Worm (Caenorhabditis elegans): ENCODE measurements around the gene hlh-28.
A peak's percentile ranks its signal among the peaks of the same experiment; 100 is the strongest.

Gene hlh-28

ce11 chrX:17513507-17514113 lies 37.2 kb upstream of the hlh-28 start, which contains the start of gene nhr-1 (continued):
- TF ChIP-seq spr-1 (tag; optimal IDR thresholded peaks at IDR 0.05) (peak; percentile 44), mxl-2 (GFP tag; conservative IDR thresholded peaks at IDR 0.05) (no peak), ZK337.2 (GFP tag; IDR thresholded peaks at IDR 0.05) (no peak), unc-62 (GFP tag; optimal IDR thresholded peaks at IDR 0.05 in 1 of 2) (peak in 1 of 2 experiments; percentile 100), unc-62 (tag; optimal IDR thresholded peaks at IDR 0.05) (no peak), egl-43 (GFP tag; IDR thresholded peaks at IDR 0.05) (peak; percentile 75), ztf-7 (tag; optimal IDR thresholded peaks at IDR 0.05) (no peak), ceh-28 (tag; optimal IDR thresholded peaks at IDR 0.05) (peak; percentile 52), tra-1 (GFP tag; IDR thresholded peaks at IDR 0.05) (peak; percentile 88), mdt-29 (GFP tag; IDR thresholded peaks at IDR 0.05) (no peak), lin-13 (GFP tag; optimal IDR thresholded peaks at IDR 0.05) (peak; percentile 37), ceh-82 (tag; optimal IDR thresholded peaks at IDR 0.05) (no peak), R02D3.7 (tag; optimal IDR thresholded peaks at IDR 0.05) (no peak), ceh-20 (GFP tag; IDR thresholded peaks at IDR 0.05) (peak; percentile 81; the same call in 1 of the 2 replicates), ctbp-1 (GFP tag; IDR thresholded peaks at IDR 0.05) (peak; percentile 81; the same call in 1 of the 2 replicates), hlh-30 (tag; optimal IDR thresholded peaks at IDR 0.05; ENCODE audit: insufficient read depth) (peak; percentile 95), nhr-6 (tag; optimal IDR thresholded peaks at IDR 0.05) (peak; percentile 68), zip-2 (tag; optimal IDR thresholded peaks at IDR 0.05) (no peak), ztf-11 (tag; optimal IDR thresholded peaks at IDR 0.05) (no peak), daf-19 (GFP tag; conservative IDR thresholded peaks at IDR 0.05) (0 out of 2 replicates have a peak, but pooled peaks have one; percentile 35), lim-7 (GFP tag; IDR thresholded peaks at IDR 0.05) (peak; percentile 57; the same call in 1 of the 2 replicates), pqm-1 (tag; optimal IDR thresholded peaks at IDR 0.05) (peak; percentile 14), attf-4 (tag; optimal IDR thresholded peaks at IDR 0.05) (no peak), lin-29 (GFP tag; IDR thresholded peaks at IDR 0.05) (no peak), Y75B8A.6 (GFP tag; IDR thresholded peaks at IDR 0.05) (no peak), mep-1 (tag; optimal IDR thresholded peaks at IDR 0.05) (peak; percentile 94), madf-5 (GFP tag; IDR thresholded peaks at IDR 0.05) (no peak), ceh-62 (tag; optimal IDR thresholded peaks at IDR 0.05) (no peak), nhr-11 (tag; optimal IDR thresholded peaks at IDR 0.05) (peak; percentile 82), nhr-102 (tag; optimal IDR thresholded peaks at IDR 0.05) (peak; percentile 35), fkh-10 (GFP tag; optimal IDR thresholded peaks at IDR 0.05) (peak; percentile 27), mdl-1 (tag; optimal IDR thresholded peaks at IDR 0.05) (peak; percentile 89 to 93), F49E8.2 (tag; optimal IDR thresholded peaks at IDR 0.05; ENCODE audit: borderline replicate concordance) (no peak), zfp-3 (GFP tag; conservative IDR thresholded peaks at IDR 0.05) (no peak), lin-38 (GFP tag; IDR thresholded peaks at IDR 0.05) (peak; percentile 34), F44E2.7 (GFP tag; IDR thresholded peaks at IDR 0.05) (no peak), set-16 (GFP tag; IDR thresholded peaks at IDR 0.05) (peak; percentile 79), rbr-2 (tag; optimal IDR thresholded peaks at IDR 0.05) (peak; percentile 90), daf-16 (GFP tag; optimal IDR thresholded peaks at IDR 0.05) (peak in 1 of 2 experiments; percentile 85), daf-16 (tag; optimal IDR thresholded peaks at IDR 0.05) (peak; percentile 71), fos-1 (tag; optimal IDR thresholded peaks at IDR 0.05) (no peak), lir-3 (tag; optimal IDR thresholded peaks at IDR 0.05) (no peak), spr-3 (GFP tag; optimal IDR thresholded peaks at IDR 0.05) (no peak), dmd-9 (GFP tag; IDR thresholded peaks at IDR 0.05) (no peak), ces-1 (GFP tag; optimal IDR thresholded peaks at IDR 0.05) (no peak), vab-7 (GFP tag; IDR thresholded peaks at IDR 0.05) (0 out of 2 replicates have a peak, but pooled peaks have one; percentile 19), nhr-42 (GFP tag; IDR thresholded peaks at IDR 0.05) (no peak), lsy-2 (tag; optimal IDR thresholded peaks at IDR 0.05) (peak; percentile 79 to 85), nhr-41 (GFP tag; IDR thresholded peaks at IDR 0.05) (no peak), lin-39 (tag; optimal IDR thresholded peaks at IDR 0.05) (no peak), saeg-2 (GFP tag; IDR thresholded peaks at IDR 0.05) (0 out of 2 replicates have a peak, but pooled peaks have one; percentile 49), nhr-77 (tag; optimal IDR thresholded peaks at IDR 0.05) (peak; percentile 82)
